Fruit fly (Drosophila melanogaster) whole organism, embryonic: Measurements from ENCODE around the gene CG42815.

ENCODE experiments used
- Antp ChIP-seq: fragments of 200-800 bp; sonication (Bioruptor generic); optimal IDR thresholded peaks from 3 replicates; lab custom pipeline; 2016; ENCODE audit warnings: missing biosample characterization, missing genetic modification characterization
- Asciz ChIP-seq: fragments of 200-800 bp; sonication (Bioruptor generic); optimal IDR thresholded peaks from 2 replicates; lab custom pipeline; 2017; ENCODE audit warnings: missing biosample characterization, mild to moderate bottlenecking, missing genetic modification characterization, missing genetic modification reagents
- BEAF-32 ChIP-seq: fragments of 200-800 bp; sonication (Bioruptor generic); optimal IDR thresholded peaks from 3 replicates; lab custom pipeline; 2017; ENCODE audit warnings: missing biosample characterization, missing genetic modification characterization, mild to moderate bottlenecking, moderate library complexity, missing genetic modification reagents
- CG10209 ChIP-seq: fragments of 200-800 bp; sonication (Bioruptor generic); optimal IDR thresholded peaks from 3 replicates; lab custom pipeline; 2017; ENCODE audit warnings: missing biosample characterization, mild to moderate bottlenecking, missing genetic modification characterization, missing genetic modification reagents
- CG10565 ChIP-seq: fragments of 200-800 bp; sonication (Bioruptor generic); optimal IDR thresholded peaks from 3 replicates; lab custom pipeline; 2016; ENCODE audit warnings: missing biosample characterization, mild to moderate bottlenecking, missing genetic modification characterization
- CG11504 ChIP-seq: fragments of 200-800 bp; sonication (Bioruptor generic); optimal IDR thresholded peaks from 3 replicates; lab custom pipeline; 2019; ENCODE audit warnings: missing biosample characterization, mild to moderate bottlenecking, missing genetic modification characterization, moderate library complexity
- CG12104 ChIP-seq: fragments of 200-800 bp; sonication (Bioruptor generic); optimal IDR thresholded peaks from 3 replicates; lab custom pipeline; 2016; ENCODE audit warnings: missing biosample characterization, missing genetic modification characterization
- CG15269 ChIP-seq: fragments of 200-800 bp; sonication (Bioruptor generic); optimal IDR thresholded peaks from 2 replicates; lab custom pipeline; 2018; ENCODE audit warnings: missing biosample characterization, mild to moderate bottlenecking, missing genetic modification characterization, moderate library complexity
- CG16815 ChIP-seq: fragments of 200-800 bp; sonication (Bioruptor generic); optimal IDR thresholded peaks from 3 replicates; lab custom pipeline; 2017; ENCODE audit warnings: missing biosample characterization, mild to moderate bottlenecking, missing genetic modification characterization
- CG30020 ChIP-seq: fragments of 200-800 bp; optimal IDR thresholded peaks from 2 replicates; lab custom pipeline; 2019; ENCODE audit warnings: missing biosample characterization, mild to moderate bottlenecking, missing genetic modification characterization, moderate library complexity
- CG30431 ChIP-seq: fragments of 200-800 bp; sonication (Bioruptor generic); optimal IDR thresholded peaks from 2 replicates; lab custom pipeline; 2017; ENCODE audit warnings: missing biosample characterization, missing genetic modification characterization
- CG31388 ChIP-seq: fragments of 200-800 bp; sonication (Bioruptor generic); optimal IDR thresholded peaks from 2 replicates; lab custom pipeline; 2016; ENCODE audit warnings: missing biosample characterization, missing genetic modification characterization
- CG4328 ChIP-seq: fragments of 200-800 bp; sonication (Bioruptor generic); optimal IDR thresholded peaks from 3 replicates; lab custom pipeline; 2017; ENCODE audit warnings: missing biosample characterization, missing genetic modification reagents, missing genetic modification characterization
- CG6683 ChIP-seq: fragments of 200-800 bp; sonication (Bioruptor generic); optimal IDR thresholded peaks from 2 replicates; lab custom pipeline; 2017; ENCODE audit warnings: missing biosample characterization, mild to moderate bottlenecking, missing genetic modification characterization, missing genetic modification reagents
- CG9727 ChIP-seq: fragments of 200-800 bp; sonication (Bioruptor generic); optimal IDR thresholded peaks from 3 replicates; lab custom pipeline; 2017; ENCODE audit warnings: missing biosample characterization, mild to moderate bottlenecking, missing genetic modification characterization
- CkIIα-i1 ChIP-seq: fragments of 200-800 bp; sonication (Bioruptor generic); IDR thresholded peaks from 2 replicates; pipeline ENCODE4 v1.3.6; 2022; ENCODE audit warnings: missing biosample characterization, missing genetic modification characterization
- D19A ChIP-seq: fragments of 200-800 bp; optimal IDR thresholded peaks from 3 replicates; lab custom pipeline; 2019; ENCODE audit warnings: missing biosample characterization, mild to moderate bottlenecking, missing genetic modification characterization, moderate library complexity
- Doc2 ChIP-seq: fragments of 200-800 bp; sonication (Bioruptor generic); IDR thresholded peaks from 2 replicates; pipeline ENCODE4 v1.3.6; 2022; ENCODE audit warnings: missing biosample characterization, missing genetic modification characterization
- Drgx ChIP-seq: fragments of 200-800 bp; sonication (Bioruptor generic); IDR thresholded peaks from 2 replicates; pipeline ENCODE4 v1.3.6; 2022; ENCODE audit warnings: missing biosample characterization, missing genetic modification characterization
- HLH54F ChIP-seq: fragments of 200-800 bp; sonication (Bioruptor generic); optimal IDR thresholded peaks from 3 replicates; lab custom pipeline; 2016; ENCODE audit warnings: missing biosample characterization, missing genetic modification characterization
- Hey ChIP-seq: fragments of 200-800 bp; sonication (Bioruptor generic); optimal IDR thresholded peaks from 3 replicates; lab custom pipeline; 2018; ENCODE audit warnings: missing biosample characterization, mild to moderate bottlenecking, missing genetic modification characterization
- Hr51 ChIP-seq, 2 experiments: fragments of 200-800 bp; sonication (Bioruptor generic); optimal IDR thresholded peaks; 2 replicates in 1 of 2; 3 replicates in 1 of 2; lab custom pipeline; 2016 to 2018; ENCODE audit warnings: missing biosample characterization in 2 of 2, missing genetic modification characterization in 2 of 2, mild to moderate bottlenecking in 1 of 2, moderate library complexity in 1 of 2
- MBD-R2 ChIP-seq: fragments of 200-800 bp; sonication (Bioruptor generic); IDR thresholded peaks from 2 replicates; pipeline ENCODE4 v1.3.6; 2022; ENCODE audit warnings: missing biosample characterization, missing genetic modification characterization
- MESR4 ChIP-seq: fragments of 200-800 bp; sonication (Bioruptor generic); optimal IDR thresholded peaks from 2 replicates; lab custom pipeline; 2018; ENCODE audit warnings: missing biosample characterization, mild to moderate bottlenecking, missing genetic modification characterization, moderate library complexity
- Nf-YA ChIP-seq: fragments of 200-800 bp; sonication (Bioruptor generic); IDR thresholded peaks from 2 replicates; pipeline ENCODE4 v1.3.6; 2022; ENCODE audit warnings: missing biosample characterization, missing genetic modification characterization
- Nf-YC ChIP-seq: fragments of 200-800 bp; optimal IDR thresholded peaks from 3 replicates; lab custom pipeline; 2019; ENCODE audit warnings: missing biosample characterization, mild to moderate bottlenecking, missing genetic modification characterization, moderate library complexity
- Six4 ChIP-seq: fragments of 200-800 bp; sonication (Bioruptor generic); optimal IDR thresholded peaks from 2 replicates; lab custom pipeline; 2016; ENCODE audit warnings: missing biosample characterization, missing genetic modification characterization
- TFAM ChIP-seq: fragments of 200-800 bp; sonication (Bioruptor generic); optimal IDR thresholded peaks from 2 replicates; lab custom pipeline; 2017; ENCODE audit warnings: missing biosample characterization, missing genetic modification characterization, inconsistent platforms
- Usf ChIP-seq: fragments of 200-800 bp; sonication (Bioruptor generic); optimal IDR thresholded peaks from 2 replicates; lab custom pipeline; 2017; ENCODE audit warnings: missing genotype, missing biosample characterization, missing genetic modification characterization
- ac ChIP-seq: fragments of 200-800 bp; sonication (Bioruptor generic); optimal IDR thresholded peaks from 3 replicates; lab custom pipeline; 2017; ENCODE audit warnings: missing biosample characterization, mild to moderate bottlenecking, missing genetic modification characterization
- ap ChIP-seq: fragments of 200-800 bp; sonication (Bioruptor generic); IDR thresholded peaks from 2 replicates; pipeline ENCODE4 v1.3.6; 2022; ENCODE audit warnings: missing biosample characterization, missing genetic modification characterization
- ara ChIP-seq: fragments of 200-800 bp; sonication (Bioruptor generic); IDR thresholded peaks from 2 replicates; pipeline ENCODE4 v1.3.6; 2022; ENCODE audit warnings: missing biosample characterization, missing genetic modification characterization
- az2 ChIP-seq: fragments of 200-800 bp; sonication (Bioruptor generic); optimal IDR thresholded peaks from 3 replicates; lab custom pipeline; 2016; ENCODE audit warnings: missing biosample characterization, missing genetic modification characterization
- chinmo ChIP-seq: fragments of 200-800 bp; sonication (Bioruptor generic); IDR thresholded peaks from 4 replicates; pipeline ENCODE4 v1.3.6; 2022; ENCODE audit warnings: missing biosample characterization, missing genetic modification characterization; ENCODE audit not compliant: partially characterized antibody
- dysf ChIP-seq: fragments of 200-800 bp; sonication (Bioruptor generic); IDR thresholded peaks from 3 replicates; pipeline ENCODE4 v1.3.6; 2022; ENCODE audit warnings: missing biosample characterization, missing genetic modification characterization
- fru ChIP-seq: fragments of >200 bp; optimal IDR thresholded peaks from 2 replicates; lab custom pipeline; 2017
- gro ChIP-seq: fragments of 200-800 bp; sonication (Bioruptor generic); optimal IDR thresholded peaks from 2 replicates; lab custom pipeline; 2016; ENCODE audit warnings: missing biosample characterization, missing genetic modification characterization
- ind ChIP-seq: fragments of 200-800 bp; sonication (Bioruptor generic); optimal IDR thresholded peaks from 3 replicates; lab custom pipeline; 2016; ENCODE audit warnings: missing biosample characterization, missing genetic modification characterization
- ken ChIP-seq: fragments of 200-800 bp; sonication (Bioruptor generic); IDR thresholded peaks from 3 replicates; pipeline ENCODE4 v1.3.6; 2022; ENCODE audit warnings: missing biosample characterization, missing genetic modification characterization
- lmd ChIP-seq: fragments of 200-800 bp; sonication (Bioruptor generic); IDR thresholded peaks from 2 replicates; pipeline ENCODE4 v1.3.6; 2022; ENCODE audit warnings: missing biosample characterization, missing genetic modification characterization
- lola ChIP-seq, 3 experiments: fragments of >200 bp in 2 of 3; fragments of 200-800 bp in 1 of 3; sonication (Bioruptor generic) in 1 of 3; optimal IDR thresholded peaks; 2 replicates each; lab custom pipeline; 2017 to 2019; ENCODE audit warnings: missing biosample characterization in 3 of 3, missing genetic modification characterization in 3 of 3, mild to moderate bottlenecking in 1 of 3, moderate library complexity in 1 of 3
- p53 ChIP-seq: fragments of 200-800 bp; sonication (Bioruptor generic); optimal IDR thresholded peaks from 2 replicates; lab custom pipeline; 2016; ENCODE audit warnings: missing biosample characterization, missing genetic modification characterization
- pho ChIP-seq: fragments of 200-800 bp; sonication (Bioruptor generic); optimal IDR thresholded peaks from 2 replicates; lab custom pipeline; 2016; ENCODE audit warnings: missing biosample characterization, missing genetic modification characterization
- psq ChIP-seq: fragments of 200-800 bp; sonication (Bioruptor generic); optimal IDR thresholded peaks from 2 replicates; lab custom pipeline; 2017; ENCODE audit warnings: missing biosample characterization, missing genetic modification characterization
- pum ChIP-seq: fragments of 200-800 bp; sonication (Bioruptor generic); optimal IDR thresholded peaks from 2 replicates; lab custom pipeline; 2016; ENCODE audit warnings: missing biosample characterization, missing genetic modification characterization
- sc ChIP-seq, 3 experiments: fragments of >200 bp in 2 of 3; fragments of 200-800 bp in 1 of 3; sonication (Bioruptor generic) in 1 of 3; optimal IDR thresholded peaks; 2 replicates in 2 of 3; 3 replicates in 1 of 3; lab custom pipeline; 2017; ENCODE audit warnings: mild to moderate bottlenecking in 1 of 3, missing biosample characterization in 1 of 3, missing genetic modification characterization in 1 of 3, missing genetic modification reagents in 1 of 3
- sens-2 ChIP-seq: fragments of 200-800 bp; sonication (Bioruptor generic); IDR thresholded peaks from 2 replicates; pipeline ENCODE4 v1.3.6; 2022; ENCODE audit warnings: missing biosample characterization, missing genetic modification characterization
- slbo ChIP-seq: fragments of 200-800 bp; sonication (Bioruptor generic); IDR thresholded peaks from 2 replicates; pipeline ENCODE4 v1.3.6; 2022; ENCODE audit warnings: missing biosample characterization, missing genetic modification characterization
- tap ChIP-seq: fragments of 200-800 bp; optimal IDR thresholded peaks from 3 replicates; lab custom pipeline; 2019; ENCODE audit warnings: missing biosample characterization, mild to moderate bottlenecking, missing genetic modification characterization, moderate library complexity
- wdn ChIP-seq: fragments of 200-800 bp; sonication (Bioruptor generic); IDR thresholded peaks from 2 replicates; pipeline ENCODE4 v1.3.6; 2022; ENCODE audit warnings: missing biosample characterization, missing genetic modification characterization
- wek ChIP-seq: fragments of 200-800 bp; sonication (Bioruptor generic); optimal IDR thresholded peaks from 3 replicates; lab custom pipeline; 2018; ENCODE audit warnings: missing biosample characterization, mild to moderate bottlenecking, missing genetic modification characterization, moderate library complexity
- z ChIP-seq: fragments of 200-800 bp; sonication (Bioruptor generic); IDR thresholded peaks from 3 replicates; pipeline ENCODE4 v1.3.6; 2022; ENCODE audit warnings: missing biosample characterization, missing genetic modification characterization

Gene CG42815

DNA sequence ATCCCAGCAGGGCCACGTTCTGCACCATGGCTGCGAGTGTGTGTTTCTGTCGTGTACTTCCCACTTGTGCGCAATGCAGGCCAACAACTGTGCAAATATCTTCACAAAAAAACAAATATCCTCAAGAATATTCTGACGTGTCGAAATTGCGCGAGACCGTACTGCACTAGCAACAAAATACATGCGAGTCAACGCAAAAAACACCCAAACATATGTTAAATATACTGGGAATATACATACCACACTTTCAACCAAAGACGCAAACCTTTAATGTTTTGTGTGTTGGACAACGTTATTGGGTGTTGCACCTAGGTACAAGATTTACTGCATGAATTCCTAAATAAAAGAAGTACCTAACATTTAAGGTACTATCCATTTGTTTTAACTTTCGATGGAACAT, 10.8 kb upstream of the CG42815 start, which contains the start of gene NUCB1 (continued):
- TF ChIP-seq Antp (GFP tag; lab: Kevin White, UChicago): peak; percentile 5
- TF ChIP-seq Hey (tag; lab: Kevin White, UChicago): no peak
- no peak for TF ChIP-seq az2 (GFP tag; lab: Kevin White, UChicago)
- no peak for TF ChIP-seq D19A (tag; lab: Kevin White, UChicago)
- peak; percentile 54 for TF ChIP-seq ara (GFP tag; lab: Robert Waterston, UW)
- peak; percentile 13 for TF ChIP-seq HLH54F (GFP tag; lab: Kevin White, UChicago)
- peak; percentile 45 for TF ChIP-seq BEAF-32
- TF ChIP-seq Nf-YC (tag; lab: Kevin White, UChicago): no peak
- TF ChIP-seq ind (GFP tag; lab: Kevin White, UChicago): peak; percentile 40
- peak in 1 of 2 experiments; percentile 22 for TF ChIP-seq Hr51 (GFP tag; optimal IDR thresholded peaks at IDR 0.05; lab: Kevin White, UChicago)
- TF ChIP-seq ken (GFP tag; lab: Robert Waterston, UW): no peak
- TF ChIP-seq pum (GFP tag; lab: Kevin White, UChicago): peak; percentile 5
- TF ChIP-seq MBD-R2: peak; percentile 93
- peak; percentile 71 for TF ChIP-seq gro (GFP tag; lab: Kevin White, UChicago)
- TF ChIP-seq CG30020 (tag; lab: Kevin White, UChicago): peak; percentile 29
- peak; percentile 36 for TF ChIP-seq CG10209
- no peak for TF ChIP-seq CG15269
- no peak for TF ChIP-seq ap (GFP tag; lab: Robert Waterston, UW)
- TF ChIP-seq CkIIα-i1 (GFP tag; lab: Robert Waterston, UW): no peak
- TF ChIP-seq lola (GFP tag; optimal IDR thresholded peaks at IDR 0.05; lab: Kevin White, UChicago): peak in 1 of 3 experiments; percentile 16
- no peak for TF ChIP-seq CG11504 (tag; lab: Kevin White, UChicago)
- TF ChIP-seq CG10565 (GFP tag; lab: Kevin White, UChicago): no peak
- TF ChIP-seq Drgx (GFP tag; lab: Robert Waterston, UW): no peak
- no peak for TF ChIP-seq ac
- no peak for TF ChIP-seq CG16815
- TF ChIP-seq CG6683 (GFP tag; lab: Kevin White, UChicago): no peak
- TF ChIP-seq Usf (GFP tag; lab: Kevin White, UChicago): no peak
- peak; percentile 2 for TF ChIP-seq CG9727 (GFP tag; lab: Kevin White, UChicago)
- TF ChIP-seq lmd (GFP tag; lab: Robert Waterston, UW): no peak
- no peak for TF ChIP-seq Nf-YA
- TF ChIP-seq sens-2: no peak
- peak; percentile 58 for TF ChIP-seq slbo (GFP tag; lab: Robert Waterston, UW)
- TF ChIP-seq dysf (GFP tag; lab: Robert Waterston, UW): 0 out of 3 replicates have a peak, but pooled peaks have one; percentile 33
- no peak for TF ChIP-seq p53 (GFP tag; lab: Kevin White, UChicago)
- TF ChIP-seq psq (GFP tag; lab: Kevin White, UChicago): no peak
- TF ChIP-seq wdn: no peak
- TF ChIP-seq z: no peak
- TF ChIP-seq chinmo (GFP tag; lab: Robert Waterston, UW): no peak
- TF ChIP-seq CG30431: no peak
- no peak for TF ChIP-seq tap
- TF ChIP-seq CG4328 (GFP tag; lab: Kevin White, UChicago): no peak
- no peak for TF ChIP-seq sc (optimal IDR thresholded peaks at IDR 0.05; lab: Kevin White, UChicago)
- no peak for TF ChIP-seq sc (GFP tag; optimal IDR thresholded peaks at IDR 0.05; lab: Kevin White, UChicago)
- no peak for TF ChIP-seq fru (lab: Kevin White, UChicago)
- TF ChIP-seq Asciz (GFP tag; lab: Kevin White, UChicago): no peak
- peak; percentile 93 for TF ChIP-seq MESR4 (GFP tag; lab: Kevin White, UChicago)
- TF ChIP-seq wek (GFP tag; lab: Kevin White, UChicago): no peak
- TF ChIP-seq CG31388 (GFP tag; lab: Kevin White, UChicago): no peak
- TF ChIP-seq TFAM: no peak
- no peak for TF ChIP-seq Doc2 (GFP tag; lab: Robert Waterston, UW)
- TF ChIP-seq pho (GFP tag; lab: Kevin White, UChicago): peak; percentile 63
- no peak for TF ChIP-seq Six4 (GFP tag; lab: Kevin White, UChicago)
- TF ChIP-seq CG12104 (GFP tag; lab: Kevin White, UChicago): no peak
